Worm (Caenorhabditis elegans): ENCODE measurements around the gene F14H8.5.

DNA sequence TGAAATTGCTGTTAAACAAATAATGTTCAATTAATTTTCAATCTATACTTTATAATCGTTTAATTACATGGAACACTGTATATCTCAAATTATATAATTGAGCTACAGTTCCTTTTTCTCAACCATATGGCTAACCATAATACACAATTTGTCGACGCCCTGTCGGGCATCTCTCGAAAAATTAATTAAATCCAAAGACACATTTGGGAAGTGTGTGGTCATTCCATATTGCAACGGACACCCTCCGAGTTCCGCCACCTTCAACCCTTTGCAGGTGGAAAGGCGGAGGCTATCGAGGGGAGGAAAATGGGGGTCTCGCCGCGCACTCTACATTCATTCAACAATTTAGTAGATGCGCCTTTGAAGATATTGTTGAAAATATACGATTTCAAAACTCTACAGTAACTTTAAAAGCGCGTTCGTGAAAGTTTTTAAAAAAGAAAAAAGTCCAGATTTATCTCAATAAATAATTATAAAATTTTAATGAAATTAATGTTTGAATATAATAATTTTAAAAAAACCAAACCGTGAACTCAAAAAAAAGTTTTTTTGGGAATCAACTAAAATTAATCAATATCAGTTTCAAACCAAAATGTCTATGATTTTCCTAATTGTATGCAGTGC, 8.2 kb downstream of the F14H8.5 start, which contains the start of gene F14H8.8:
- TF ChIP-seq mep-1 (tag; optimal IDR thresholded peaks at IDR 0.05) (no peak), fos-1 (tag; optimal IDR thresholded peaks at IDR 0.05) (no peak), nhr-11 (tag; optimal IDR thresholded peaks at IDR 0.05) (no peak), nhr-102 (tag; optimal IDR thresholded peaks at IDR 0.05) (no peak), ama-1 (optimal IDR thresholded peaks at IDR 0.05) (no peak), daf-12 (tag; optimal IDR thresholded peaks at IDR 0.05) (no peak), unc-62 (GFP tag; optimal IDR thresholded peaks at IDR 0.05 in 1 of 2) (no peak), unc-62 (tag; optimal IDR thresholded peaks at IDR 0.05) (no peak), fkh-10 (GFP tag; optimal IDR thresholded peaks at IDR 0.05) (no peak), nhr-237 (tag; optimal IDR thresholded peaks at IDR 0.05) (no peak)
